Worm (Caenorhabditis elegans) whole organism, L2 larva: ENCODE data around the gene W07E11.1.

Experiments used
- R02D3.7 ChIP-seq: fragments of 150-350 bp; optimal IDR thresholded peaks from 2 replicates; lab custom pipeline; 2014; ENCODE audit warnings: missing biosample characterization, missing genetic modification characterization
- ZK546.5 ChIP-seq: sonication (generic microtip); optimal IDR thresholded peaks from 2 replicates; lab custom pipeline; 2017; ENCODE audit warnings: missing biosample characterization, missing genetic modification characterization
- ceh-82 ChIP-seq: fragments of 150-350 bp; optimal IDR thresholded peaks from 2 replicates; lab custom pipeline; 2014; ENCODE audit warnings: missing biosample characterization, missing genetic modification characterization
- elt-3 ChIP-seq: sonication (generic microtip); optimal IDR thresholded peaks from 2 replicates; lab custom pipeline; 2017; ENCODE audit warnings: missing biosample characterization, missing genetic modification characterization
- lin-39 ChIP-seq: fragments of 150-350 bp; optimal IDR thresholded peaks from 2 replicates; lab custom pipeline; 2014; ENCODE audit warnings: missing biosample characterization, missing genetic modification reagents, missing genetic modification characterization
- lsy-2 ChIP-seq, 2 experiments: fragments of 150-350 bp in 1 of 2; sonication (generic microtip) in 1 of 2; optimal IDR thresholded peaks; 2 replicates each; lab custom pipeline; 2014 to 2017; ENCODE audit warnings: missing biosample characterization in 2 of 2, missing genetic modification characterization in 2 of 2
- nhr-10 ChIP-seq: sonication (generic microtip); optimal IDR thresholded peaks from 2 replicates; lab custom pipeline; 2017; ENCODE audit warnings: missing biosample characterization, missing genetic modification characterization
- nhr-12 ChIP-seq: fragments of 150-350 bp; optimal IDR thresholded peaks from 2 replicates; lab custom pipeline; 2014; ENCODE audit warnings: missing biosample characterization, missing genetic modification characterization
- nhr-237 ChIP-seq: fragments of 150-350 bp; optimal IDR thresholded peaks from 2 replicates; lab custom pipeline; 2014; ENCODE audit warnings: missing biosample characterization, missing genetic modification characterization
- skn-1 ChIP-seq: sonication (generic microtip); optimal IDR thresholded peaks from 2 replicates; lab custom pipeline; 2017; ENCODE audit warnings: missing biosample characterization, missing genetic modification characterization
- unc-39 ChIP-seq: fragments of 150-350 bp; optimal IDR thresholded peaks from 2 replicates; lab custom pipeline; 2014; ENCODE audit warnings: missing biosample characterization, missing genetic modification characterization
- unc-55 ChIP-seq: fragments of 150-350 bp; sonication (generic microtip); optimal IDR thresholded peaks from 3 replicates; lab custom pipeline; 2014; ENCODE audit warnings: missing biosample characterization, missing genetic modification reagents, missing genetic modification characterization
- unc-62 ChIP-seq: fragments of 150-350 bp; optimal IDR thresholded peaks from 2 replicates; lab custom pipeline; 2014; ENCODE audit warnings: missing biosample characterization, missing genetic modification reagents, missing genetic modification characterization
- zag-1 ChIP-seq: fragments of 150-350 bp; optimal IDR thresholded peaks from 2 replicates; lab custom pipeline; 2014; ENCODE audit warnings: missing biosample characterization, missing genetic modification characterization

ce11 chrX:10145011-10145410, 60.6 kb downstream of the W07E11.1 start:
- TF ChIP-seq nhr-12 (no peak), ZK546.5 (tag; lab: Kevin White, UChicago) (no peak), unc-39 (tag; lab: Kevin White, UChicago) (no peak), lsy-2 (tag; optimal IDR thresholded peaks at IDR 0.05; lab: Kevin White, UChicago) (peak; percentile 35 to 49), ceh-82 (tag; lab: Kevin White, UChicago) (no peak), nhr-237 (tag; lab: Kevin White, UChicago) (no peak), unc-55 (GFP tag; lab: Kevin White, UChicago) (peak; percentile 49), unc-62 (GFP tag; lab: Kevin White, UChicago) (no peak), zag-1 (no peak), elt-3 (tag; lab: Kevin White, UChicago) (no peak), nhr-10 (tag; lab: Kevin White, UChicago) (no peak), lin-39 (tag; lab: Kevin White, UChicago) (no peak), skn-1 (tag; lab: Kevin White, UChicago) (no peak), R02D3.7 (tag; lab: Kevin White, UChicago) (no peak)
